Fruit fly (Drosophila melanogaster): ENCODE data around the gene rho.
A peak's percentile ranks its signal among the peaks of the same experiment; 100 is the strongest.

rho gene

dm6 chr3L:1477319-1477718, 13.7 kb downstream of the rho start, which contains the start of gene robl62A:
robl62A (plus strand) TSS chr3L:1477619.
- TF ChIP-seq CG14711 (tag; optimal IDR thresholded peaks at IDR 0.05) (no peak), CG7045 (GFP tag; optimal IDR thresholded peaks at IDR 0.05) (no peak), Crg-1 (GFP tag; optimal IDR thresholded peaks at IDR 0.05) (no peak), cic (GFP tag; optimal IDR thresholded peaks at IDR 0.05) (no peak), ovo (GFP tag; optimal IDR thresholded peaks at IDR 0.05) (no peak), CG1620 (GFP tag; optimal IDR thresholded peaks at IDR 0.05) (no peak), Clk (GFP tag; optimal IDR thresholded peaks at IDR 0.05) (no peak), CG7101 (tag; optimal IDR thresholded peaks at IDR 0.05) (no peak)

- TF ChIP-seq CG5204 (GFP tag; optimal IDR thresholded peaks at IDR 0.05) (no peak), bab1 (GFP tag; optimal IDR thresholded peaks at IDR 0.05) (peak; percentile 55)
Measured at dm6 chr3L:1478998-1479680, 15.5 kb downstream of the rho start.

DNA sequence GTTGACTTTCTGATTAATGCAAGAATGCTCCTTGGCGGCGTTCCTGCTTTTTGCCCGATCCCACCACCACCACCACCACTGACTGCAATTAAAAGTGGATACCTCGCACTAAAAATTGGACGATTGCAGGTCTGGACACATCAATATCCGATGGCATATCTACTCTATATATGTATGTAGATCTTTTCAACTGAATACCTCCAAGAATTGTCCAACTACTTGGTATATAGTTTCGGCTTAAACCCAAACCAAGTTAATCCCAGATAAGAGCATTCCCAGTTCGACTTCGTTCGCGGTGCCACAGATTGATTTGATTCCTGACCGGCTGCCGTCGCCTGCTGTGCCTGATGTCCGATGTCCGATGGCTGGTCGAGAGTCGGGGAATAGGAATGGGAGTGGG, 21.1 kb downstream of the rho start:
- TF ChIP-seq CG7101 (tag; optimal IDR thresholded peaks at IDR 0.05) (no peak), toe (GFP tag; optimal IDR thresholded peaks at IDR 0.05) (no peak), CG14711 (tag; optimal IDR thresholded peaks at IDR 0.05) (no peak), cnc (optimal IDR thresholded peaks at IDR 0.05) (no peak), Crg-1 (GFP tag; optimal IDR thresholded peaks at IDR 0.05) (no peak), CG7045 (GFP tag; optimal IDR thresholded peaks at IDR 0.05) (no peak), CG5204 (GFP tag; optimal IDR thresholded peaks at IDR 0.05) (no peak), cic (GFP tag; optimal IDR thresholded peaks at IDR 0.05) (no peak), Mnt (GFP tag; optimal IDR thresholded peaks at IDR 0.05) (no peak), tj (GFP tag; optimal IDR thresholded peaks at IDR 0.05) (no peak), Clk (GFP tag; optimal IDR thresholded peaks at IDR 0.05) (no peak), pad (GFP tag; optimal IDR thresholded peaks at IDR 0.05) (no peak)

dm6 chr3L:1488592-1489183, 25.1 kb downstream of the rho start:
- TF ChIP-seq kay (GFP tag; ENCODE audit: borderline replicate concordance) (peak; percentile 16), CG33017 (tag; optimal IDR thresholded peaks at IDR 0.05) (peak; percentile 5), cic (GFP tag; optimal IDR thresholded peaks at IDR 0.05) (peak; percentile 86), toe (GFP tag; optimal IDR thresholded peaks at IDR 0.05) (no peak), ovo (GFP tag; optimal IDR thresholded peaks at IDR 0.05) (no peak), CG1620 (GFP tag; optimal IDR thresholded peaks at IDR 0.05) (no peak), Mnt (GFP tag; optimal IDR thresholded peaks at IDR 0.05) (peak; percentile 22), CG14711 (tag; optimal IDR thresholded peaks at IDR 0.05) (no peak), CG12768 (GFP tag; optimal IDR thresholded peaks at IDR 0.05) (peak; percentile 25), pad (GFP tag; optimal IDR thresholded peaks at IDR 0.05) (peak; percentile 57), bab1 (GFP tag; optimal IDR thresholded peaks at IDR 0.05) (peak; percentile 28), tj (GFP tag; optimal IDR thresholded peaks at IDR 0.05) (peak; percentile 27), CG5204 (GFP tag; optimal IDR thresholded peaks at IDR 0.05) (no peak), CG11617 (GFP tag; optimal IDR thresholded peaks at IDR 0.05) (no peak)

DNA sequence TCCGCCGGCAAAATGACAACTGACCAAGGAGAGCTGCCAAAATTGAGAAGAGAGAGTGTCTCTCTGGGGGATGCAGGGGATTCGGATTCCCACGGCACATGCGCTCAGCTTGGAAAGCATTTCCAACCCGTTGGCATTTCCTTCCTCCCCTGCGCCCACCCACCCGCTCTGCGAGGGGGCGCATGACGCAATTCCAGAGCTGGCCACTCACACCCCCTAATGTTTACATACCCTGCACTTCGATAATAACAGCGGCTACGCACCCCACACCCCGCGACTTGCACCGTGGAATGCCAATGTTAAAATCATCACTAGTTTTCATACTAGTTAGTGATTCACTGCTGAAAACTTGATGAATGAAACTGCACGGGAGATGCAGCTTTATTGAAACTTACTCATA, 25.9 kb downstream of the rho start, which contains the start of gene stet:
stet (minus strand) TSS at position 25 of the 400 bp plus-strand sequence.
- TF ChIP-seq tj (GFP tag; optimal IDR thresholded peaks at IDR 0.05) (no peak), ovo (GFP tag; optimal IDR thresholded peaks at IDR 0.05) (no peak), cic (GFP tag; optimal IDR thresholded peaks at IDR 0.05) (peak; percentile 86), CG1620 (GFP tag; optimal IDR thresholded peaks at IDR 0.05) (no peak), Crg-1 (GFP tag; optimal IDR thresholded peaks at IDR 0.05) (peak; percentile 9), Hr96 (GFP tag; optimal IDR thresholded peaks at IDR 0.05) (no peak), CG12768 (GFP tag; optimal IDR thresholded peaks at IDR 0.05) (peak; percentile 44), pad (GFP tag; optimal IDR thresholded peaks at IDR 0.05) (no peak), CG33017 (tag; optimal IDR thresholded peaks at IDR 0.05) (no peak), cnc (optimal IDR thresholded peaks at IDR 0.05) (no peak), kay (GFP tag; ENCODE audit: borderline replicate concordance) (no peak), CG7101 (tag; optimal IDR thresholded peaks at IDR 0.05) (no peak), CG11617 (GFP tag; optimal IDR thresholded peaks at IDR 0.05) (no peak), bab1 (GFP tag; optimal IDR thresholded peaks at IDR 0.05) (no peak), toe (GFP tag; optimal IDR thresholded peaks at IDR 0.05) (no peak), Clk (GFP tag; optimal IDR thresholded peaks at IDR 0.05) (no peak), CG14711 (tag; optimal IDR thresholded peaks at IDR 0.05) (no peak), CG5204 (GFP tag; optimal IDR thresholded peaks at IDR 0.05) (no peak), CG7045 (GFP tag; optimal IDR thresholded peaks at IDR 0.05) (no peak), Mnt (GFP tag; optimal IDR thresholded peaks at IDR 0.05) (no peak)

DNA sequence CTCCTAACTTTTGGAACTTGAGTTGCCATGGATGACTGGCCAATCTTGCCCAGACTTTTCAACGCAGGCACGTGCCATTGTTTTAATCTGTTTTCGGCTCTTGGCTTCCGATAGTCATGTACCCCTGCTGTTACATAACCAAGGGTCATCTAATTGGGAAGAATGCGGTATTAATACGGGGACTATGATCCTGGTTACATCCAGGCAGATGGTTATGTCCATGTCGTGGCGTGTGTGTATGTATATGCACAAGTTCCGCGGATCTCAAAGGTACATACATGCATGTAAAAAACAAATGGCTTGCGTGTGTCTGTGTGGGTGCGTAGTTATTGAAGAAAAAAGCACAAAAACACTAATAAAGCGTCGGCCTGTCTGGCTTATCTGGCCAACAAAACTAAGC, 32.2 kb downstream of the rho start:
- TF ChIP-seq CG12768 (GFP tag; optimal IDR thresholded peaks at IDR 0.05) (no peak), Clk (GFP tag; optimal IDR thresholded peaks at IDR 0.05) (no peak), bab1 (GFP tag; optimal IDR thresholded peaks at IDR 0.05) (no peak), pad (GFP tag; optimal IDR thresholded peaks at IDR 0.05) (no peak), Hr96 (GFP tag; optimal IDR thresholded peaks at IDR 0.05) (no peak), cnc (optimal IDR thresholded peaks at IDR 0.05) (no peak), CG14711 (tag; optimal IDR thresholded peaks at IDR 0.05) (no peak), kay (GFP tag; ENCODE audit: borderline replicate concordance) (no peak), CG7045 (GFP tag; optimal IDR thresholded peaks at IDR 0.05) (no peak), CG5204 (GFP tag; optimal IDR thresholded peaks at IDR 0.05) (no peak), ovo (GFP tag; optimal IDR thresholded peaks at IDR 0.05) (no peak), Mnt (GFP tag; optimal IDR thresholded peaks at IDR 0.05) (no peak), toe (GFP tag; optimal IDR thresholded peaks at IDR 0.05) (no peak), CG7101 (tag; optimal IDR thresholded peaks at IDR 0.05) (no peak), CG33017 (tag; optimal IDR thresholded peaks at IDR 0.05) (no peak), Crg-1 (GFP tag; optimal IDR thresholded peaks at IDR 0.05) (no peak), CG1620 (GFP tag; optimal IDR thresholded peaks at IDR 0.05) (no peak), CG11617 (GFP tag; optimal IDR thresholded peaks at IDR 0.05) (no peak), tj (GFP tag; optimal IDR thresholded peaks at IDR 0.05) (no peak), cic (GFP tag; optimal IDR thresholded peaks at IDR 0.05) (no peak)
